Worm (Caenorhabditis elegans): ENCODE measurements around the gene F10G7.5.

DNA sequence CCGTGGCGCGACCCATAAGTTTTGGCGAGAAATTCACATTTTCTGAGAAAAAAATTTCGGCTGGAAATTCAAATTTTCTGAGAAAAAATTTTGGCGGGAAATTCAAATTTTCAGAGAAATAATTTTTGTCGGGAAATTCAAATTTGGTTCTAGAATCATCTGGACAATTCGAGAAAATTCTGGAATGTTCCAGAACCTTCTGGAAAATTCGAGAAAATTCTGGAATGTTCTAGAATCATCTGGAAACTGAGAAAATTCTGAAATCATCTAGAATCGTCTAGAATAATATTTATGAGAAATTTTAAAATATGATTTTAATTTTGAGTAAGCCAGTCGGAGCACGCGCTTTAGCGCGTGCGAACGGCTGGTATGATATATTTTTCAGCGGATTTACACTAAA lies 8.4 kb upstream of the F10G7.5 start:
- TF ChIP-seq unc-86 (tag; optimal IDR thresholded peaks at IDR 0.05) = no peak
- TF ChIP-seq ztf-4 (tag; optimal IDR thresholded peaks at IDR 0.05) = no peak

Data from whole organism, L1 larva.